Fruit fly (Drosophila melanogaster) whole organism, wandering third instar larva: ENCODE results near the gene Ref1.

Experiments used
- Abd-B ChIP-seq: fragments of >200 bp; optimal IDR thresholded peaks from 2 replicates; lab custom pipeline; 2017; ENCODE audit warnings: missing biosample characterization, missing genetic modification characterization
- CG32264 ChIP-seq: fragments of 200-800 bp; sonication (Bioruptor generic); optimal IDR thresholded peaks from 2 replicates; lab custom pipeline; 2016; ENCODE audit warnings: missing biosample characterization, missing genetic modification characterization
- CG9705 ChIP-seq: fragments of 200-800 bp; sonication (Bioruptor generic); optimal IDR thresholded peaks from 2 replicates; lab custom pipeline; 2018; ENCODE audit warnings: missing biosample characterization, mild to moderate bottlenecking, missing genetic modification characterization
- CrebA ChIP-seq: fragments of 200-800 bp; sonication (Bioruptor generic); optimal IDR thresholded peaks from 2 replicates; lab custom pipeline; 2016; ENCODE audit warnings: missing biosample characterization, mild to moderate bottlenecking, missing genetic modification characterization, borderline replicate concordance
- Dfd ChIP-seq: fragments of >200 bp; optimal IDR thresholded peaks from 2 replicates; lab custom pipeline; 2017; ENCODE audit warnings: missing biosample characterization, missing genetic modification characterization
- Dif ChIP-seq: fragments of 200-275, 200-300 bp; sonication (Bioruptor generic); optimal IDR thresholded peaks from 2 replicates; lab custom pipeline; 2018; ENCODE audit warnings: missing biosample characterization, missing genetic modification characterization; ENCODE audit not compliant: partially characterized antibody
- GATAd ChIP-seq: sonication (Bioruptor generic); optimal IDR thresholded peaks from 2 replicates; lab custom pipeline; 2016; ENCODE audit warnings: missing biosample characterization, missing genetic modification characterization
- HLH106 ChIP-seq: fragments of 200-800 bp; optimal IDR thresholded peaks from 3 replicates; lab custom pipeline; 2019; ENCODE audit warnings: missing biosample characterization, mild to moderate bottlenecking, missing genetic modification characterization, moderate library complexity
- Hnf4 ChIP-seq: fragments of 200-800 bp; sonication (Bioruptor generic); optimal IDR thresholded peaks from 2 replicates; lab custom pipeline; 2016; ENCODE audit warnings: missing biosample characterization, mild to moderate bottlenecking, missing genetic modification characterization
- Hr78 ChIP-seq: fragments of >200 bp; optimal IDR thresholded peaks from 2 replicates; lab custom pipeline; 2017; ENCODE audit warnings: missing biosample characterization, missing genetic modification characterization
- Hr83 ChIP-seq: fragments of 200-300 bp; sonication (Bioruptor generic); optimal IDR thresholded peaks from 2 replicates; lab custom pipeline; 2016; ENCODE audit warnings: missing biosample characterization, mild to moderate bottlenecking, missing genetic modification characterization, moderate library complexity; ENCODE audit not compliant: poor library complexity, severe bottlenecking
- Jra ChIP-seq: sonication (Bioruptor generic); optimal IDR thresholded peaks from 2 replicates; lab custom pipeline; 2016; ENCODE audit warnings: missing biosample characterization, missing genetic modification characterization
- Mio ChIP-seq: sonication (Bioruptor generic); optimal IDR thresholded peaks from 2 replicates; lab custom pipeline; 2016; ENCODE audit warnings: missing biosample characterization, missing genetic modification characterization
- Myc ChIP-seq: fragments of >200 bp; optimal IDR thresholded peaks from 2 replicates; lab custom pipeline; 2017
- N ChIP-seq: fragments of >200 bp; optimal IDR thresholded peaks from 2 replicates; lab custom pipeline; 2018; ENCODE audit warnings: missing biosample characterization, missing external identifiers, missing genetic modification characterization
- OdsH ChIP-seq: fragments of 200-800 bp; sonication (Bioruptor generic); optimal IDR thresholded peaks from 2 replicates; lab custom pipeline; 2016; ENCODE audit warnings: missing biosample characterization, mild to moderate bottlenecking, missing genetic modification characterization
- Rel ChIP-seq, 2 experiments: fragments of 200-800 bp; sonication (Bioruptor generic) in 1 of 2; optimal IDR thresholded peaks; 2 replicates in 1 of 2; 3 replicates in 1 of 2; lab custom pipeline; 2016 to 2019; ENCODE audit warnings: mild to moderate bottlenecking in 2 of 2, missing biosample characterization in 2 of 2, missing genetic modification characterization in 2 of 2, moderate library complexity in 1 of 2
- Sp1 ChIP-seq: fragments of 200-800 bp; sonication (Bioruptor generic); optimal IDR thresholded peaks from 3 replicates; lab custom pipeline; 2019; ENCODE audit warnings: missing biosample characterization, mild to moderate bottlenecking, missing genetic modification characterization, moderate library complexity
- Vsx2 ChIP-seq: fragments of 200-300, 225-300 bp; sonication (Bioruptor generic); optimal IDR thresholded peaks from 2 replicates; lab custom pipeline; 2018; ENCODE audit warnings: missing biosample characterization, missing genetic modification characterization; ENCODE audit not compliant: partially characterized antibody
- br ChIP-seq: fragments of 200-800 bp; sonication (Bioruptor generic); optimal IDR thresholded peaks from 2 replicates; lab custom pipeline; 2016; ENCODE audit warnings: missing biosample characterization, missing genetic modification characterization
- brk ChIP-seq: fragments of 200-800 bp; sonication (Bioruptor generic); optimal IDR thresholded peaks from 2 replicates; lab custom pipeline; 2016; ENCODE audit warnings: missing biosample characterization, mild to moderate bottlenecking, missing genetic modification characterization
- dl ChIP-seq, 2 experiments: fragments of 175-275, 200-275 bp in 1 of 2; fragments of 200-275 bp in 1 of 2; sonication (Bioruptor generic); optimal IDR thresholded peaks; lab custom pipeline; 2018; ENCODE audit warnings: mild to moderate bottlenecking in 2 of 2, missing biosample characterization in 2 of 2, missing genetic modification characterization in 2 of 2, moderate library complexity in 2 of 2; ENCODE audit not compliant: partially characterized antibody in 2 of 2, insufficient read depth in 1 of 2
- dmrt93B ChIP-seq: fragments of 200-800 bp; sonication (Bioruptor generic); optimal IDR thresholded peaks from 2 replicates; lab custom pipeline; 2018; ENCODE audit warnings: missing biosample characterization, mild to moderate bottlenecking, missing genetic modification characterization
- dsf ChIP-seq: sonication (Bioruptor generic); optimal IDR thresholded peaks from 2 replicates; lab custom pipeline; 2016; ENCODE audit warnings: missing biosample characterization, missing genetic modification characterization, borderline replicate concordance
- ey ChIP-seq: fragments of 200-800 bp; sonication (Bioruptor generic); optimal IDR thresholded peaks from 2 replicates; lab custom pipeline; 2016; ENCODE audit warnings: missing biosample characterization, missing genetic modification characterization
- foxo ChIP-seq, 2 experiments: fragments of 200-800 bp; sonication (Bioruptor generic); optimal IDR thresholded peaks; 2 replicates in 1 of 2; 3 replicates in 1 of 2; lab custom pipeline; 2016 to 2017; ENCODE audit warnings: missing biosample characterization in 2 of 2, missing genetic modification characterization in 2 of 2
- fru ChIP-seq: fragments of 200-800 bp; sonication (Bioruptor generic); optimal IDR thresholded peaks from 3 replicates; lab custom pipeline; 2016; ENCODE audit warnings: missing biosample characterization, mild to moderate bottlenecking, missing genetic modification characterization
- h ChIP-seq: fragments of 200-800 bp; sonication (Bioruptor generic); optimal IDR thresholded peaks from 3 replicates; lab custom pipeline; 2016; ENCODE audit warnings: missing biosample characterization, mild to moderate bottlenecking, missing genetic modification characterization
- jim ChIP-seq: fragments of 175-275, 200-325 bp; sonication (Bioruptor generic); optimal IDR thresholded peaks from 2 replicates; lab custom pipeline; 2016; ENCODE audit warnings: missing biosample characterization, mild to moderate bottlenecking, missing genetic modification characterization
- lola ChIP-seq: fragments of >200 bp; optimal IDR thresholded peaks from 2 replicates; lab custom pipeline; 2017; ENCODE audit warnings: missing biosample characterization, missing genetic modification characterization
- pan ChIP-seq: fragments of >200 bp; optimal IDR thresholded peaks from 2 replicates; lab custom pipeline; 2017
- psq ChIP-seq: fragments of 200-800 bp; sonication (Bioruptor generic); optimal IDR thresholded peaks from 3 replicates; lab custom pipeline; 2017; ENCODE audit warnings: missing biosample characterization, mild to moderate bottlenecking, missing genetic modification characterization, moderate library complexity
- rgr ChIP-seq: fragments of 200-800 bp; sonication (Bioruptor generic); optimal IDR thresholded peaks from 3 replicates; lab custom pipeline; 2016; ENCODE audit warnings: missing biosample characterization, mild to moderate bottlenecking, missing genetic modification characterization
- sage ChIP-seq: fragments of 200-800 bp; sonication (Bioruptor generic); optimal IDR thresholded peaks from 2 replicates; lab custom pipeline; 2016; ENCODE audit warnings: missing biosample characterization, mild to moderate bottlenecking, missing genetic modification characterization
- sv ChIP-seq: fragments of 200-800 bp; sonication (Bioruptor generic); optimal IDR thresholded peaks from 3 replicates; lab custom pipeline; 2016; ENCODE audit warnings: missing biosample characterization, missing genetic modification characterization
- tai ChIP-seq: sonication (Bioruptor generic); optimal IDR thresholded peaks from 2 replicates; lab custom pipeline; 2016; ENCODE audit warnings: missing biosample characterization, missing genetic modification characterization
- usp ChIP-seq: fragments of >200 bp; optimal IDR thresholded peaks from 2 replicates; lab custom pipeline; 2017; ENCODE audit warnings: missing biosample characterization, missing genetic modification characterization
- woc ChIP-seq: sonication (Bioruptor generic); optimal IDR thresholded peaks from 2 replicates; lab custom pipeline; 2016; ENCODE audit warnings: missing biosample characterization, mild to moderate bottlenecking, missing genetic modification characterization

The Ref1 gene

dm6 chr3R:7080157-7080916 lies at the start of gene Ref1:
Gene Ref1 (minus strand): TSS chr3R:7080387.
- TF ChIP-seq Abd-B (no peak), jim (GFP tag; lab: Kevin White, UChicago) (no peak), fru (GFP tag; lab: Kevin White, UChicago) (no peak), woc (GFP tag; lab: Kevin White, UChicago) (peak; percentile 63), dmrt93B (GFP tag; lab: Kevin White, UChicago) (no peak), dl (GFP tag; optimal IDR thresholded peaks at IDR 0.05; lab: Kevin White, UChicago; ENCODE audit: insufficient read depth in 1 of 2, partially characterized antibody in 2 of 2) (no peak)

- TF ChIP-seq h (GFP tag; lab: Kevin White, UChicago) (peak; percentile 16), CrebA (GFP tag; lab: Kevin White, UChicago) (no peak)
- TF ChIP-seq, all 38 proteins: peak for 1
These were observed 49.3 kb upstream of the Ref1 start, which contains the start of gene CG31248 for dm6 chr3R:7129280-7130069. Gene CG31248 (plus strand): TSS chr3R:7129320.

DNA sequence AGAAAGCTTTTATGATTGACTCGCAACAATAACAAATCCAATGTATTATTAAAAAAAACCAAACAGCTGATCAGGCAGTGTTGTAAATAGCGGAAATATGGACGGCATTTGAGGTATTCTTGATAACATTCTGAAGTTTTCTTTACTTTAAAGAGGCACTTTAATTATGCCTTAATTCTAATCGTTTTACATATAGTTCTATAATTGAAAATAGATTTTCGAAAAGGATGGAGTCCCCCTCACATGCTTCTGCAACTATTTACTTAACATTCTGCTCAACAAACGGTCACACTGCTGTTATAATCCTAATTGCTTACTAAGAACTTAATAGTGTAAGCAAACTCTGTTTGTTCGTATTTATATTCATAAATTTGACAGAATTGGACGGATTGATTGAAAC lies 47.8 kb upstream of the Ref1 start, which contains the start of gene CG10068:
Gene CG10068, minus strand, starts transcription at position 62 of the 400 bp plus-strand sequence.
- TF ChIP-seq N (GFP tag; lab: Kevin White, UChicago) (no peak), CrebA (GFP tag; lab: Kevin White, UChicago) (no peak), rgr (GFP tag; lab: Kevin White, UChicago) (peak; percentile 82), dmrt93B (GFP tag; lab: Kevin White, UChicago) (peak; percentile 42), br (GFP tag; lab: Kevin White, UChicago) (peak; percentile 88), OdsH (peak; percentile 82), Mio (GFP tag; lab: Kevin White, UChicago) (no peak), Abd-B (no peak), usp (no peak), tai (GFP tag; lab: Kevin White, UChicago) (peak; percentile 73), Jra (GFP tag; lab: Kevin White, UChicago) (peak; percentile 87), lola (GFP tag; lab: Kevin White, UChicago) (no peak), CG9705 (GFP tag; lab: Kevin White, UChicago) (peak; percentile 60), Hr83 (GFP tag; lab: Kevin White, UChicago) (peak; percentile 81), Dfd (GFP tag; lab: Kevin White, UChicago) (no peak), h (GFP tag; lab: Kevin White, UChicago) (peak; percentile 90), Hnf4 (GFP tag; lab: Kevin White, UChicago) (peak; percentile 88), GATAd (GFP tag; lab: Kevin White, UChicago) (no peak), pan (lab: Kevin White, UChicago) (no peak), CG32264 (peak; percentile 70), Myc (lab: Kevin White, UChicago) (peak; percentile 20), Sp1 (GFP tag; lab: Kevin White, UChicago) (peak; percentile 82), jim (GFP tag; lab: Kevin White, UChicago) (no peak), Hr78 (GFP tag; lab: Kevin White, UChicago) (no peak), psq (peak; percentile 69), foxo (GFP tag; optimal IDR thresholded peaks at IDR 0.05; lab: Kevin White, UChicago) (peak; percentile 29 to 87), woc (GFP tag; lab: Kevin White, UChicago) (peak; percentile 69), ey (GFP tag; lab: Kevin White, UChicago) (peak; percentile 81), dsf (GFP tag; lab: Kevin White, UChicago) (peak; percentile 77), fru (GFP tag; lab: Kevin White, UChicago) (peak; percentile 84), HLH106 (tag; lab: Kevin White, UChicago) (peak; percentile 82), Vsx2 (GFP tag; lab: Kevin White, UChicago) (no peak), dl (GFP tag; optimal IDR thresholded peaks at IDR 0.05; lab: Kevin White, UChicago; ENCODE audit: insufficient read depth in 1 of 2, partially characterized antibody in 2 of 2) (no peak), sv (GFP tag; lab: Kevin White, UChicago) (peak; percentile 91), Dif (no peak), sage (GFP tag; lab: Kevin White, UChicago) (peak; percentile 86), Rel (GFP tag; optimal IDR thresholded peaks at IDR 0.05; lab: Kevin White, UChicago) (no peak), Rel (tag; optimal IDR thresholded peaks at IDR 0.05; lab: Kevin White, UChicago) (peak; percentile 54), brk (peak; percentile 80)
